Worm (Caenorhabditis elegans) whole organism, mixed stage, embryonic: ENCODE measurements around the gene gsto-1.

ENCODE experiments used
- M03D4.4 ChIP-seq: sonication (generic microtip); optimal IDR thresholded peaks from 2 replicates; lab custom pipeline; 2017; ENCODE audit warnings: mild to moderate bottlenecking, missing genetic modification characterization, missing compliant biosample characterization
- bed-3 ChIP-seq: fragments of 200-800 bp; sonication (Bioruptor generic); optimal IDR thresholded peaks from 3 replicates; lab custom pipeline; 2018; ENCODE audit warnings: mild to moderate bottlenecking, missing genetic modification characterization, moderate library complexity, missing compliant biosample characterization
- blmp-1 ChIP-seq: fragments of 150-350 bp; optimal IDR thresholded peaks from 2 replicates; lab custom pipeline; 2014; ENCODE audit warnings: missing biosample characterization, missing genetic modification characterization
- ceh-39 ChIP-seq: fragments of 150-350 bp; optimal IDR thresholded peaks from 2 replicates; lab custom pipeline; 2014; ENCODE audit warnings: missing biosample characterization, missing genetic modification characterization
- ceh-43 ChIP-seq: fragments of 200-800 bp; sonication (Bioruptor generic); optimal IDR thresholded peaks from 2 replicates; lab custom pipeline; 2018; ENCODE audit warnings: mild to moderate bottlenecking, missing genetic modification characterization, moderate library complexity, missing compliant biosample characterization
- drap-1 ChIP-seq: fragments of 200-800 bp; sonication (Bioruptor generic); optimal IDR thresholded peaks from 3 replicates; lab custom pipeline; 2018; ENCODE audit warnings: mild to moderate bottlenecking, missing genetic modification characterization, missing compliant biosample characterization
- elt-1 ChIP-seq: sonication (generic microtip); optimal IDR thresholded peaks from 2 replicates; lab custom pipeline; 2017; ENCODE audit warnings: missing genetic modification characterization, mild to moderate bottlenecking, missing compliant biosample characterization, antibody characterized with exemption, moderate library complexity, borderline replicate concordance; ENCODE audit not compliant: insufficient read depth
- elt-3 ChIP-seq: fragments of 150-350 bp; optimal IDR thresholded peaks from 2 replicates; lab custom pipeline; 2014; ENCODE audit warnings: missing biosample characterization, missing genetic modification characterization
- flh-1 ChIP-seq: fragments of 200-800 bp; sonication (Bioruptor generic); optimal IDR thresholded peaks from 2 replicates; lab custom pipeline; 2018; ENCODE audit warnings: mild to moderate bottlenecking, missing genetic modification characterization, moderate library complexity, missing compliant biosample characterization
- ham-2 ChIP-seq: fragments of 200-800 bp; sonication (Bioruptor generic); optimal IDR thresholded peaks from 2 replicates; lab custom pipeline; 2018; ENCODE audit warnings: mild to moderate bottlenecking, missing genetic modification characterization, missing compliant biosample characterization
- hlh-1 ChIP-seq: fragments of 150-350 bp; optimal IDR thresholded peaks from 2 replicates; lab custom pipeline; 2014; ENCODE audit warnings: missing biosample characterization, missing genetic modification reagents, missing genetic modification characterization
- lin-13 ChIP-seq: fragments of 150-350 bp; optimal IDR thresholded peaks from 2 replicates; lab custom pipeline; 2014; ENCODE audit warnings: missing biosample characterization, missing genetic modification characterization
- lin-32 ChIP-seq: fragments of 200-800 bp; sonication (Bioruptor generic); optimal IDR thresholded peaks from 2 replicates; lab custom pipeline; 2018; ENCODE audit warnings: mild to moderate bottlenecking, missing genetic modification characterization, missing compliant biosample characterization
- lsy-2 ChIP-seq: fragments of 150-350 bp; optimal IDR thresholded peaks from 2 replicates; lab custom pipeline; 2014; ENCODE audit warnings: missing biosample characterization, missing genetic modification characterization
- mab-5 ChIP-seq: fragments of 150-350 bp; optimal IDR thresholded peaks from 2 replicates; lab custom pipeline; 2014; ENCODE audit warnings: missing biosample characterization, missing genetic modification characterization
- mep-1 ChIP-seq: fragments of 150-350 bp; optimal IDR thresholded peaks from 2 replicates; lab custom pipeline; 2017; ENCODE audit warnings: missing biosample characterization, missing genetic modification reagents, missing genetic modification characterization, inconsistent platforms
- mls-2 ChIP-seq: sonication (generic microtip); optimal IDR thresholded peaks from 2 replicates; lab custom pipeline; 2016; ENCODE audit warnings: mild to moderate bottlenecking, missing genetic modification characterization, moderate library complexity, missing compliant biosample characterization
- nhr-12 ChIP-seq: fragments of 150-350 bp; optimal IDR thresholded peaks from 2 replicates; lab custom pipeline; 2014; ENCODE audit warnings: missing biosample characterization, missing genetic modification characterization
- nhr-2 ChIP-seq: fragments of 150-350 bp; optimal IDR thresholded peaks from 2 replicates; lab custom pipeline; 2014; ENCODE audit warnings: missing biosample characterization, missing genetic modification characterization
- nhr-237 ChIP-seq: fragments of 150-350 bp; optimal IDR thresholded peaks from 2 replicates; lab custom pipeline; 2014; ENCODE audit warnings: missing biosample characterization, missing genetic modification characterization
- nhr-28 ChIP-seq: fragments of 150-350 bp; optimal IDR thresholded peaks from 2 replicates; lab custom pipeline; 2014; ENCODE audit warnings: missing biosample characterization, missing genetic modification characterization
- pha-4 ChIP-seq: fragments of 150-350 bp; optimal IDR thresholded peaks from 2 replicates; lab custom pipeline; 2018; ENCODE audit warnings: missing biosample characterization, missing genetic modification reagents, missing genetic modification characterization
- sem-2 ChIP-seq: fragments of 200-800 bp; sonication (Bioruptor generic); optimal IDR thresholded peaks from 2 replicates; lab custom pipeline; 2018; ENCODE audit warnings: mild to moderate bottlenecking, missing genetic modification characterization, missing compliant biosample characterization
- snpc-4 ChIP-seq: fragments of 150-350 bp; optimal IDR thresholded peaks from 2 replicates; lab custom pipeline; 2014; ENCODE audit warnings: missing biosample characterization, missing genetic modification characterization
- sptf-1 ChIP-seq: sonication (generic microtip); optimal IDR thresholded peaks from 2 replicates; lab custom pipeline; 2017; ENCODE audit warnings: mild to moderate bottlenecking, missing genetic modification characterization, moderate library complexity, missing compliant biosample characterization
- tbx-8 ChIP-seq: fragments of 200-800 bp; sonication (Bioruptor generic); optimal IDR thresholded peaks from 2 replicates; lab custom pipeline; 2018; ENCODE audit warnings: mild to moderate bottlenecking, missing genetic modification characterization, moderate library complexity, missing compliant biosample characterization
- unc-39 ChIP-seq: fragments of 150-350 bp; optimal IDR thresholded peaks from 2 replicates; lab custom pipeline; 2014; ENCODE audit warnings: missing biosample characterization, missing genetic modification characterization
- unc-62 ChIP-seq: fragments of 150-350 bp; optimal IDR thresholded peaks from 2 replicates; lab custom pipeline; 2014; ENCODE audit warnings: missing biosample characterization, missing genetic modification reagents, missing genetic modification characterization
- zip-8 ChIP-seq: fragments of 150-350 bp; optimal IDR thresholded peaks from 2 replicates; lab custom pipeline; 2014; ENCODE audit warnings: missing biosample characterization, missing genetic modification characterization
- ztf-11 ChIP-seq: fragments of 150-350 bp; optimal IDR thresholded peaks from 2 replicates; lab custom pipeline; 2014; ENCODE audit warnings: missing biosample characterization, missing genetic modification characterization

gsto-1 gene

DNA sequence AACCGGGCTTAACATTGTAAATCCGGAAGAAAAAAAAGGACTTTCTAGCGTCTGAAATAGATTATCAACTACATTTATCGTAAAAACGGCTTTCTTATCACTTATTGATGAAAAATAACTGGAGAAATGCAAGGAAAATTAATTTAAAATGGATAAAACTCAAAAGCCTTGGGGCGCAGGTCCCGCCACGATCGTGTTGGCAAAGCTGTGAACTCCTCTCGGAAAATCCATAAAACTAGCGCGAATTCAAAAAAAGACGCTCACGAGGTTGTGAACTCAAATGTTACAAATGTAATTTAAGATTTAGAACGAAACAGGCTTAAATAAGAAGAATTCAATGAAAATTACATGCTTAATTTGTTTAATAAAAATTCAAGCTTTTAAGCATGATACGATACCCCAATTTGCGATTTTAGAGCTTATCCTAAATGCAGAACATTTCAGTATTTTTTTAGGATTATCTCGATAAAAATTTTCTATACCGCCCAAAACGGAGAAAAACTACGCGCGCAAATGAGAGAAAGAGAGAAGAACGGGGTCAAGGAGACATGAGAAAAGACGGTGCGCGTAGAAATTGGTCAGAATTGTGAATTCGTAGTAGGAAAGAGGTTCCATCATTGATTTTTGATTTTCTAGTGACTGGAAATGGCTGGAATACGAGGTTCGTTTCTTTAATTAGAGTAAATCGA lies 5.4 kb upstream of the gsto-1 start, which contains the start of gene C29E4.15:
TSS of gene C29E4.15 (plus strand) at position 547 of the 689 bp plus-strand sequence.
- TF ChIP-seq lsy-2 (tag; lab: Kevin White, UChicago) (peak; percentile 24), mep-1 (tag; lab: Kevin White, UChicago) (peak; percentile 14), nhr-237 (tag; lab: Kevin White, UChicago) (no peak)

DNA sequence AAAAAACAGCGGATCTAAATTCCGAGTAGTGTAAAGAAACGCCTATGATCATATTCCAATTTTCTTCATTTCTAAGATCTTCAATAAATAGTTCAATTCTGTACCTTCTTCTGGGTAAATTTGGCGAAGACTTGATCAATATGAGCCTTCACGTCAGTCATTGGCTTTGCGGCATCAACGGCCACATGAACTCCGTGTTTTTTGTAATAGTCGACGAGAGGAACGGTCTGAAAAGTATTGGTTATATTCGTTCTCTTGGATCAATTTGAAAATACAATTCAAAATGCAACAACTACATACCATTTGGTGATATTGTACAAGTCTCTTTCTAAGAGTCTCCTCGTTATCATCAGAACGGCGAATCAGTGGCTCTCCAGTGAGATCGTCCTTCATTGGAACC lies 3.6 kb upstream of the gsto-1 start:
- TF ChIP-seq tbx-8 (GFP tag; lab: Kevin White, UChicago) (no peak), flh-1 (GFP tag; lab: Kevin White, UChicago) (no peak), snpc-4 (no peak), mls-2 (tag; lab: Kevin White, UChicago) (no peak)

DNA sequence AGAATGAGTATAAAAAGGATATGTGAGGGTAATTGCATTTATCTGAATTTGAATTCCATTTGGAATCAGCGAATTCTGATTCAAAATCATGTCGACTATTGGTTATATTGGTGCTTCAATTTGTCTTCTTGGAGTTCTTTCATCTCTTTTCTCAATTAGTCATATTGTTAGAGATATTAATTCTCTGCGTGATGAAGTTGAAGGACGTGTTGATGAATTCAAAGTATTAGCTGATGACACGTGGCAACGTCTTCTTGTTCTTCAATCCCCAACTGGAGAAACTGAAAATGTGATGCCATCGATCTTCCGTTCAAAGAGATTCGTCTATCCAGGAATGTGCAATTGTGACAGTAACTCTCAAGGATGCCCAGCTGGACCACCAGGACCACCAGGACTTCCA lies 2.0 kb upstream of the gsto-1 start, which contains the start of gene col-90:
TSS of gene col-90 (plus strand) at position 37 of the 400 bp plus-strand sequence.
- TF ChIP-seq blmp-1 (tag; lab: Kevin White, UChicago) (no peak), ham-2 (no peak), nhr-2 (tag; lab: Kevin White, UChicago) (no peak), drap-1 (GFP tag; lab: Kevin White, UChicago) (no peak), sptf-1 (tag; lab: Kevin White, UChicago) (no peak), lin-13 (tag; lab: Kevin White, UChicago) (no peak), lsy-2 (tag; lab: Kevin White, UChicago) (no peak), nhr-237 (tag; lab: Kevin White, UChicago) (no peak), pha-4 (tag; lab: Kevin White, UChicago) (no peak), zip-8 (tag; lab: Kevin White, UChicago) (no peak), unc-62 (GFP tag; lab: Kevin White, UChicago) (no peak)

DNA sequence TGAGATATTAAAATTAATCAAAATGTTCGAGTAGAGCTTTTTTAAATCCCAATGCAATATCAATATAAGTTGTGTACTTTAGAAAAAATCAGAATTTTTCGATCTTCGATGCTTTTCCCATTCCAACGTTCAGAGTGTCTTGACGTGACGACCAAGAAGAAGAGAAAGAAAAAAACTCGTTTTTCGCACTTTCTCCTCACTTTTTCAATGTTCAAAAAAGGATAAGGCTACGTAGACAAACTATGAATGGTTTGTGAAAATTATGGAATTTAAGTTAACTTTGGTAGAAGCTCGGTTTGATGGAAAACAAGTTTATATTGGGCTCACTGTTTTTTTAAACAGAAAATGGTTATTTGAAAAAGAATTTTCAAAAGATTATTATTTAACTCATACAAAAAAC lies 859 bp upstream of the gsto-1 start:
- TF ChIP-seq bed-3 (GFP tag; lab: Kevin White, UChicago) (no peak), sem-2 (GFP tag; lab: Kevin White, UChicago) (no peak), tbx-8 (GFP tag; lab: Kevin White, UChicago) (no peak), ham-2 (no peak), nhr-28 (no peak), ztf-11 (tag; lab: Kevin White, UChicago) (no peak), unc-39 (tag; lab: Kevin White, UChicago) (no peak), elt-3 (tag; lab: Kevin White, UChicago) (no peak), M03D4.4 (tag; lab: Kevin White, UChicago) (no peak), mls-2 (tag; lab: Kevin White, UChicago) (no peak), hlh-1 (tag; lab: Kevin White, UChicago) (no peak), lin-13 (tag; lab: Kevin White, UChicago) (no peak), zip-8 (tag; lab: Kevin White, UChicago) (no peak), nhr-12 (no peak)
- TF ChIP-seq, all 35 proteins: peak for 0

DNA sequence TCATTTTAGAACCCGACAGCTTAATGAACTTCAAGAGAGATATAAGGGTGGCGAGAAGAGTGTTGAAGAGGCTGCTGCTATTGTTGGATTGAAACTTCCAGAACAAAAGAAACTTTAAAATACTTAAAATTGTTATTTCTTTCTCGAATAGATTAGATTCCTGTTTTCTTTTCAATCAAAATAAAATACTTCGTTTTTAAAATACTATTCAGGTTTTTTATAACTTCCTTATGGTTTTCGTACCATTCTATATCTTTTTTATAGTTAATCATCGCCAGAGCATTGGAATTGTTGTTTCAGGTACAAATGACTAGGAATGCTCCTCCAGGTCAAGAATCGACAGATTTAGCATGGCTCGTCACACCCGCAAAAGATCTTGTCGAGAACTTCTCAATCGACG lies 5.4 kb downstream of the gsto-1 start, which contains the start of gene kle-2:
TSS of gene kle-2 (plus strand) at position 301 of the 400 bp plus-strand sequence.
- no peak for TF ChIP-seq sptf-1 (tag; lab: Kevin White, UChicago)
- no peak for TF ChIP-seq elt-1 (tag; lab: Kevin White, UChicago)
- TF ChIP-seq mls-2 (tag; lab: Kevin White, UChicago): no peak
- no peak for TF ChIP-seq nhr-12
- TF ChIP-seq hlh-1 (tag; lab: Kevin White, UChicago): no peak
- TF ChIP-seq elt-3 (tag; lab: Kevin White, UChicago): no peak
- no peak for TF ChIP-seq lin-13 (tag; lab: Kevin White, UChicago)
- no peak for TF ChIP-seq zip-8 (tag; lab: Kevin White, UChicago)
- TF ChIP-seq mep-1 (tag; lab: Kevin White, UChicago): no peak
- no peak for TF ChIP-seq ceh-43
- no peak for TF ChIP-seq ztf-11 (tag; lab: Kevin White, UChicago)
- TF ChIP-seq snpc-4: no peak
- TF ChIP-seq lin-32 (GFP tag; lab: Kevin White, UChicago): no peak
- TF ChIP-seq unc-62 (GFP tag; lab: Kevin White, UChicago): no peak
- TF ChIP-seq nhr-237 (tag; lab: Kevin White, UChicago): no peak
- no peak for TF ChIP-seq sem-2 (GFP tag; lab: Kevin White, UChicago)
- TF ChIP-seq lsy-2 (tag; lab: Kevin White, UChicago): no peak
- no peak for TF ChIP-seq ceh-39
- TF ChIP-seq mab-5 (tag; lab: Kevin White, UChicago): no peak
- no peak for TF ChIP-seq tbx-8 (GFP tag; lab: Kevin White, UChicago)
- TF ChIP-seq, all 35 proteins: peak for 0
